Fruit fly (Drosophila melanogaster) whole organism, embryonic: ENCODE results near the gene CG42810.

Experiments
- Adf1 ChIP-seq: fragments of 200-800 bp; sonication (Bioruptor generic); IDR thresholded peaks from 2 replicates; pipeline ENCODE4 v1.3.6; 2022; ENCODE audit warnings: missing biosample characterization, missing genetic modification characterization
- Antp ChIP-seq: fragments of 200-800 bp; sonication (Bioruptor generic); optimal IDR thresholded peaks from 3 replicates; lab custom pipeline; 2016; ENCODE audit warnings: missing biosample characterization, missing genetic modification characterization
- CG10274 ChIP-seq: fragments of 200-800 bp; sonication (Bioruptor generic); optimal IDR thresholded peaks from 3 replicates; lab custom pipeline; 2017; ENCODE audit warnings: missing biosample characterization, mild to moderate bottlenecking, missing genetic modification characterization
- CG10654 ChIP-seq: fragments of 200-800 bp; sonication (Bioruptor generic); optimal IDR thresholded peaks from 2 replicates; lab custom pipeline; 2016; ENCODE audit warnings: missing biosample characterization, missing genetic modification characterization
- CG12104 ChIP-seq: fragments of 200-800 bp; sonication (Bioruptor generic); optimal IDR thresholded peaks from 3 replicates; lab custom pipeline; 2016; ENCODE audit warnings: missing biosample characterization, missing genetic modification characterization
- CG12219 ChIP-seq: fragments of 200-800 bp; sonication (Bioruptor generic); optimal IDR thresholded peaks from 3 replicates; lab custom pipeline; 2018; ENCODE audit warnings: missing biosample characterization, mild to moderate bottlenecking, missing genetic modification characterization
- CG13894 ChIP-seq: fragments of 200-800 bp; sonication (Bioruptor generic); optimal IDR thresholded peaks from 3 replicates; lab custom pipeline; 2018; ENCODE audit warnings: missing biosample characterization, mild to moderate bottlenecking, missing genetic modification characterization, moderate library complexity
- CG15073 ChIP-seq: fragments of 200-800 bp; sonication (Bioruptor generic); optimal IDR thresholded peaks from 2 replicates; lab custom pipeline; 2016; ENCODE audit warnings: missing biosample characterization, missing genetic modification characterization
- CG15514 ChIP-seq: fragments of 200-800 bp; sonication (Bioruptor generic); optimal IDR thresholded peaks from 3 replicates; lab custom pipeline; 2017; ENCODE audit warnings: missing biosample characterization, missing genetic modification characterization, mild to moderate bottlenecking, moderate library complexity, missing genetic modification reagents
- CG18476 ChIP-seq: fragments of 200-800 bp; sonication (Bioruptor generic); optimal IDR thresholded peaks from 2 replicates; lab custom pipeline; 2016; ENCODE audit warnings: missing biosample characterization, mild to moderate bottlenecking, missing genetic modification characterization
- CG18599 ChIP-seq: fragments of 200-800 bp; sonication (Bioruptor generic); optimal IDR thresholded peaks from 3 replicates; lab custom pipeline; 2017; ENCODE audit warnings: missing biosample characterization, missing genetic modification characterization, mild to moderate bottlenecking, moderate library complexity, missing genetic modification reagents
- CG2202 ChIP-seq: fragments of 200-800 bp; sonication (Bioruptor generic); optimal IDR thresholded peaks from 2 replicates; lab custom pipeline; 2018; ENCODE audit warnings: missing biosample characterization, mild to moderate bottlenecking, missing genetic modification characterization
- CG3407 ChIP-seq: fragments of 200-800 bp; sonication (Bioruptor generic); optimal IDR thresholded peaks from 2 replicates; lab custom pipeline; 2018; ENCODE audit warnings: missing biosample characterization, mild to moderate bottlenecking, missing genetic modification characterization
- CG8290 ChIP-seq, 3 experiments: fragments of 200-800 bp; sonication (Bioruptor generic); optimal IDR thresholded peaks; 2 replicates each; lab custom pipeline; 2016 to 2019; ENCODE audit warnings: missing biosample characterization in 3 of 3, missing genetic modification characterization in 3 of 3, mild to moderate bottlenecking in 2 of 3, moderate library complexity in 1 of 3
- CG8765 ChIP-seq: fragments of 200-800 bp; sonication (Bioruptor generic); IDR thresholded peaks from 2 replicates; pipeline ENCODE4 v1.3.6; 2022; ENCODE audit warnings: missing biosample characterization, missing genetic modification characterization
- CG8944 ChIP-seq: fragments of 200-800 bp; sonication (Bioruptor generic); optimal IDR thresholded peaks from 3 replicates; lab custom pipeline; 2016; ENCODE audit warnings: missing biosample characterization, missing genetic modification characterization
- CG9609 ChIP-seq: fragments of 200-800 bp; sonication (Bioruptor generic); optimal IDR thresholded peaks from 3 replicates; lab custom pipeline; 2016; ENCODE audit warnings: missing biosample characterization, missing genetic modification characterization
- CrebB ChIP-seq: fragments of 200-800 bp; sonication (Bioruptor generic); optimal IDR thresholded peaks from 3 replicates; lab custom pipeline; 2018; ENCODE audit warnings: missing biosample characterization, mild to moderate bottlenecking, missing genetic modification characterization
- Fer3 ChIP-seq: fragments of 200-800 bp; sonication (Bioruptor generic); optimal IDR thresholded peaks from 2 replicates; lab custom pipeline; 2018; ENCODE audit warnings: missing biosample characterization, mild to moderate bottlenecking, missing genetic modification characterization, moderate library complexity
- HLH3B ChIP-seq: fragments of 200-800 bp; sonication (Bioruptor generic); IDR thresholded peaks from 2 replicates; pipeline ENCODE4 v1.3.6; 2022; ENCODE audit warnings: missing biosample characterization, missing genetic modification characterization
- Hr78 ChIP-seq, 2 experiments: fragments of 200-800 bp in 1 of 2; fragments of >200 bp in 1 of 2; sonication (Bioruptor generic) in 1 of 2; optimal IDR thresholded peaks; 2 replicates each; lab custom pipeline; 2017 to 2019; ENCODE audit warnings: missing biosample characterization in 2 of 2, missing genetic modification characterization in 2 of 2, mild to moderate bottlenecking in 1 of 2, moderate library complexity in 1 of 2
- Mrtf ChIP-seq: fragments of 200-800 bp; sonication (Bioruptor generic); IDR thresholded peaks from 3 replicates; pipeline ENCODE4 v1.3.6; 2022; ENCODE audit warnings: missing biosample characterization, missing genetic modification characterization
- NFAT ChIP-seq: fragments of 200-800 bp; sonication (Bioruptor generic); IDR thresholded peaks from 2 replicates; pipeline ENCODE4 v1.3.6; 2022; ENCODE audit warnings: missing biosample characterization, missing genetic modification characterization
- Side ChIP-seq: fragments of 200-800 bp; sonication (Bioruptor generic); optimal IDR thresholded peaks from 2 replicates; lab custom pipeline; 2016; ENCODE audit warnings: missing biosample characterization, missing genetic modification characterization
- al ChIP-seq: fragments of 200-800 bp; sonication (Bioruptor generic); IDR thresholded peaks from 2 replicates; pipeline ENCODE4 v1.3.6; 2022; ENCODE audit warnings: missing biosample characterization, missing genetic modification characterization
- br ChIP-seq: fragments of >200 bp; optimal IDR thresholded peaks from 2 replicates; lab custom pipeline; 2017
- btn ChIP-seq: fragments of 200-800 bp; sonication (Bioruptor generic); optimal IDR thresholded peaks from 2 replicates; lab custom pipeline; 2016; ENCODE audit warnings: missing biosample characterization, missing genetic modification characterization
- cas ChIP-seq: fragments of 200-800 bp; sonication (Bioruptor generic); IDR thresholded peaks from 2 replicates; pipeline ENCODE4 v1.3.6; 2022; ENCODE audit warnings: missing biosample characterization, missing genetic modification characterization
- chinmo ChIP-seq: fragments of 200-800 bp; sonication (Bioruptor generic); IDR thresholded peaks from 4 replicates; pipeline ENCODE4 v1.3.6; 2022; ENCODE audit warnings: missing biosample characterization, missing genetic modification characterization; ENCODE audit not compliant: partially characterized antibody
- ci ChIP-seq: fragments of 200-800 bp; sonication (Bioruptor generic); IDR thresholded peaks from 3 replicates; pipeline ENCODE4 v1.3.6; 2022; ENCODE audit warnings: missing biosample characterization, missing genetic modification characterization
- dan ChIP-seq: fragments of 200-800 bp; sonication (Bioruptor generic); IDR thresholded peaks from 2 replicates; pipeline ENCODE4 v1.3.6; 2022; ENCODE audit warnings: missing biosample characterization, missing genetic modification characterization
- danr ChIP-seq: fragments of 200-800 bp; sonication (Bioruptor generic); IDR thresholded peaks from 2 replicates; pipeline ENCODE4 v1.3.6; 2022; ENCODE audit warnings: missing biosample characterization, missing genetic modification characterization
- disco-r ChIP-seq: fragments of 200-800 bp; sonication (Bioruptor generic); optimal IDR thresholded peaks from 2 replicates; lab custom pipeline; 2016; ENCODE audit warnings: missing biosample characterization, missing genetic modification characterization
- en ChIP-seq: fragments of 200-800 bp; sonication (Bioruptor generic); optimal IDR thresholded peaks from 2 replicates; lab custom pipeline; 2016; ENCODE audit warnings: missing biosample characterization, missing genetic modification characterization
- fd102C ChIP-seq: fragments of 200-800 bp; sonication (Bioruptor generic); optimal IDR thresholded peaks from 2 replicates; lab custom pipeline; 2018; ENCODE audit warnings: missing biosample characterization, mild to moderate bottlenecking, missing genetic modification characterization, moderate library complexity
- gce ChIP-seq: fragments of 200-800 bp; sonication (Bioruptor generic); IDR thresholded peaks from 3 replicates; pipeline ENCODE4 v1.3.6; 2022; ENCODE audit warnings: missing biosample characterization, missing genetic modification characterization
- gcm ChIP-seq: fragments of 200-800 bp; sonication (Bioruptor generic); optimal IDR thresholded peaks from 2 replicates; lab custom pipeline; 2019; ENCODE audit warnings: missing biosample characterization, mild to moderate bottlenecking, missing genetic modification characterization, moderate library complexity
- kni ChIP-seq: fragments of 200-800 bp; sonication (Bioruptor generic); optimal IDR thresholded peaks from 3 replicates; lab custom pipeline; 2017; ENCODE audit warnings: mild to moderate bottlenecking, missing biosample characterization, missing genetic modification reagents, missing genetic modification characterization
- lab ChIP-seq: fragments of 200-800 bp; sonication (Bioruptor generic); optimal IDR thresholded peaks from 3 replicates; lab custom pipeline; 2017; ENCODE audit warnings: missing biosample characterization, missing genetic modification characterization, mild to moderate bottlenecking, moderate library complexity, missing genetic modification reagents
- mam ChIP-seq: fragments of 200-800 bp; sonication (Bioruptor generic); optimal IDR thresholded peaks from 3 replicates; lab custom pipeline; 2016; ENCODE audit warnings: missing biosample characterization, missing genetic modification characterization
- mirr ChIP-seq: fragments of 200-800 bp; sonication (Bioruptor generic); optimal IDR thresholded peaks from 3 replicates; lab custom pipeline; 2018; ENCODE audit warnings: missing biosample characterization, mild to moderate bottlenecking, missing genetic modification characterization
- nerfin-2 ChIP-seq: fragments of 200-800 bp; sonication (Bioruptor generic); IDR thresholded peaks from 2 replicates; pipeline ENCODE4 v1.3.6; 2022; ENCODE audit warnings: missing biosample characterization, missing genetic modification characterization; ENCODE audit not compliant: partially characterized antibody
- nom ChIP-seq: fragments of 200-800 bp; sonication (Bioruptor generic); optimal IDR thresholded peaks from 2 replicates; lab custom pipeline; 2017; ENCODE audit warnings: missing biosample characterization, missing genetic modification characterization, mild to moderate bottlenecking, moderate library complexity, missing genetic modification reagents
- pan ChIP-seq, 4 experiments: fragments of >200 bp in 3 of 4; fragments of 200-800 bp in 1 of 4; sonication (Bioruptor generic) in 1 of 4; optimal IDR thresholded peaks in 3 of 4; IDR thresholded peaks in 1 of 4; 2 replicates each; pipeline versions ENCODE4 v1.3.6 to Lab custom; 2017 to 2022; ENCODE audit warnings: missing biosample characterization in 2 of 4, missing genetic modification characterization in 2 of 4, mixed read lengths in 1 of 4
- sens ChIP-seq: fragments of 200-800 bp; sonication (Bioruptor generic); peaks from one replicate; lab custom pipeline; 2016; ENCODE audit warnings: missing biosample characterization, missing genetic modification characterization
- shn ChIP-seq: fragments of 200-800 bp; sonication (Bioruptor generic); optimal IDR thresholded peaks from 3 replicates; lab custom pipeline; 2016; ENCODE audit warnings: missing biosample characterization, missing genetic modification characterization
- sna ChIP-seq: fragments of 200-800 bp; sonication (Bioruptor generic); IDR thresholded peaks from 2 replicates; pipeline ENCODE4 v1.3.6; 2022; ENCODE audit warnings: missing biosample characterization, missing genetic modification characterization; ENCODE audit not compliant: partially characterized antibody
- toy ChIP-seq: fragments of 200-800 bp; sonication (Bioruptor generic); IDR thresholded peaks from 2 replicates; pipeline ENCODE4 v1.3.6; 2022; ENCODE audit warnings: missing biosample characterization, missing genetic modification characterization
- tup ChIP-seq: fragments of 200-800 bp; sonication (Bioruptor generic); optimal IDR thresholded peaks from 2 replicates; lab custom pipeline; 2016; ENCODE audit warnings: missing biosample characterization, mild to moderate bottlenecking, missing genetic modification characterization, moderate library complexity
- unc-4 ChIP-seq: fragments of 200-800 bp; sonication (Bioruptor generic); IDR thresholded peaks from 2 replicates; pipeline ENCODE4 v1.3.6; 2022; ENCODE audit warnings: missing biosample characterization, missing genetic modification characterization; ENCODE audit not compliant: partially characterized antibody
- unpg ChIP-seq: fragments of 200-800 bp; sonication (Bioruptor generic); optimal IDR thresholded peaks from 3 replicates; lab custom pipeline; 2018; ENCODE audit warnings: missing biosample characterization, mild to moderate bottlenecking, missing genetic modification characterization, moderate library complexity

The CG42810 gene

dm6 chr2L:13436791-13437190, 22.7 kb upstream of the CG42810 start:
- no peak for TF ChIP-seq CrebB (tag; lab: Kevin White, UChicago)
- TF ChIP-seq br (lab: Kevin White, UChicago): no peak
- no peak for TF ChIP-seq sna (GFP tag; lab: Robert Waterston, UW)
- TF ChIP-seq NFAT (GFP tag; lab: Robert Waterston, UW): no peak
- no peak for TF ChIP-seq toy (GFP tag; lab: Robert Waterston, UW)
- TF ChIP-seq CG15514 (GFP tag; lab: Kevin White, UChicago): no peak
- no peak for TF ChIP-seq CG8290 (GFP tag; optimal IDR thresholded peaks at IDR 0.05; lab: Kevin White, UChicago)
- no peak for TF ChIP-seq CG8290 (tag; optimal IDR thresholded peaks at IDR 0.05; lab: Kevin White, UChicago)
- TF ChIP-seq sens (GFP tag; lab: Kevin White, UChicago): no peak
- no peak for TF ChIP-seq CG3407 (GFP tag; lab: Kevin White, UChicago)
- no peak for TF ChIP-seq ci (GFP tag; lab: Robert Waterston, UW)
- no peak for TF ChIP-seq pan (optimal IDR thresholded peaks at IDR 0.05; lab: Kevin White, UChicago)
- TF ChIP-seq pan (GFP tag; optimal IDR thresholded peaks at IDR 0.05 in 1 of 2, IDR thresholded peaks at IDR 0.05 in 1 of 2): no peak
- TF ChIP-seq CG10654: no peak
- no peak for TF ChIP-seq Antp (GFP tag; lab: Kevin White, UChicago)
- no peak for TF ChIP-seq shn
- no peak for TF ChIP-seq en (GFP tag; lab: Kevin White, UChicago)
- TF ChIP-seq Adf1 (GFP tag; lab: Robert Waterston, UW): no peak
- 0 out of 4 replicates have a peak, but pooled peaks have one; percentile 50 for TF ChIP-seq chinmo (GFP tag; lab: Robert Waterston, UW)
- TF ChIP-seq lab (GFP tag; lab: Kevin White, UChicago): peak; percentile 43
- TF ChIP-seq cas (GFP tag; lab: Robert Waterston, UW): no peak
- TF ChIP-seq CG12104 (GFP tag; lab: Kevin White, UChicago): no peak
- no peak for TF ChIP-seq gcm (GFP tag; lab: Kevin White, UChicago)
- TF ChIP-seq Hr78 (GFP tag; optimal IDR thresholded peaks at IDR 0.05; lab: Kevin White, UChicago): peak in 1 of 2 experiments; percentile 16
- TF ChIP-seq Side (GFP tag; lab: Kevin White, UChicago): no peak
- TF ChIP-seq CG18599: peak; percentile 26
- TF ChIP-seq unc-4: no peak
- TF ChIP-seq kni (GFP tag; lab: Kevin White, UChicago): no peak
- no peak for TF ChIP-seq dan
- TF ChIP-seq CG8944 (GFP tag; lab: Kevin White, UChicago): no peak
- TF ChIP-seq CG13894: no peak
- TF ChIP-seq nom: no peak
- no peak for TF ChIP-seq Mrtf (GFP tag; lab: Robert Waterston, UW)
- TF ChIP-seq gce: no peak
- no peak for TF ChIP-seq CG12219 (GFP tag; lab: Kevin White, UChicago)
- no peak for TF ChIP-seq unpg
- no peak for TF ChIP-seq fd102C (GFP tag; lab: Kevin White, UChicago)
- TF ChIP-seq CG15073: no peak
- TF ChIP-seq al: no peak
- no peak for TF ChIP-seq HLH3B (GFP tag; lab: Robert Waterston, UW)
- TF ChIP-seq Fer3 (tag; lab: Kevin White, UChicago): no peak
- TF ChIP-seq danr (GFP tag; lab: Robert Waterston, UW): no peak
- no peak for TF ChIP-seq CG8765 (GFP tag; lab: Robert Waterston, UW)
- TF ChIP-seq CG2202 (tag; lab: Kevin White, UChicago): no peak
- no peak for TF ChIP-seq mam (GFP tag; lab: Kevin White, UChicago)
- TF ChIP-seq tup (GFP tag; lab: Kevin White, UChicago): no peak
- peak; percentile 91 for TF ChIP-seq mirr (GFP tag; lab: Kevin White, UChicago)
- no peak for TF ChIP-seq btn (GFP tag; lab: Kevin White, UChicago)
- TF ChIP-seq disco-r (GFP tag; lab: Kevin White, UChicago): no peak
- TF ChIP-seq CG10274: no peak
- no peak for TF ChIP-seq CG9609
- TF ChIP-seq CG18476 (GFP tag; lab: Kevin White, UChicago): no peak
- no peak for TF ChIP-seq nerfin-2 (GFP tag; lab: Robert Waterston, UW)
